Worm (Caenorhabditis elegans) whole organism, young adult: ENCODE data around the gene rnh-1.1.

Experiments used
- B0261.1 ChIP-seq: sonication (generic microtip); optimal IDR thresholded peaks from 2 replicates; lab custom pipeline; 2016; ENCODE audit warnings: mild to moderate bottlenecking, missing genetic modification characterization, moderate library complexity, missing compliant biosample characterization
- B0336.3 ChIP-seq: fragments of 200-800 bp; sonication (Bioruptor generic); IDR thresholded peaks from 2 replicates; pipeline ENCODE4 v1.3.6; 2022; ENCODE audit warnings: missing genetic modification characterization, missing compliant biosample characterization
- C06A6.2 ChIP-seq: fragments of 200-800 bp; sonication (Bioruptor generic); conservative IDR thresholded peaks from 2 replicates; pipeline ENCODE4 v1.3.6; 2022; ENCODE audit warnings: missing genetic modification characterization, missing compliant biosample characterization
- D2030.7 ChIP-seq: fragments of 200-800 bp; sonication (Bioruptor generic); IDR thresholded peaks from 2 replicates; pipeline ENCODE4 v1.3.6; 2022; ENCODE audit warnings: missing genetic modification reagents, missing genetic modification characterization, missing compliant biosample characterization
- F10E7.11 ChIP-seq: sonication (generic microtip); optimal IDR thresholded peaks from 2 replicates; lab custom pipeline; 2017; ENCODE audit warnings: mild to moderate bottlenecking, missing genetic modification characterization, moderate library complexity, missing compliant biosample characterization
- F39B2.1 ChIP-seq: fragments of 200-800 bp; sonication (Bioruptor generic); IDR thresholded peaks from 2 replicates; pipeline ENCODE4 v1.3.6; 2022; ENCODE audit warnings: missing genetic modification reagents, missing genetic modification characterization, missing compliant biosample characterization
- F49E8.2 ChIP-seq: sonication (generic microtip); optimal IDR thresholded peaks from 3 replicates; lab custom pipeline; 2017; ENCODE audit warnings: missing genetic modification characterization, mild to moderate bottlenecking, missing compliant biosample characterization, antibody characterized with exemption, moderate library complexity; ENCODE audit not compliant: insufficient read depth
- F52B5.7 ChIP-seq: sonication (generic microtip); optimal IDR thresholded peaks from 2 replicates; lab custom pipeline; 2016; ENCODE audit warnings: mild to moderate bottlenecking, missing genetic modification characterization, missing compliant biosample characterization
- K11D2.4 ChIP-seq: fragments of 200-800 bp; sonication (Bioruptor generic); IDR thresholded peaks from 2 replicates; pipeline ENCODE4 v1.3.6; 2022; ENCODE audit warnings: missing genetic modification reagents, missing genetic modification characterization, missing compliant biosample characterization
- T07F8.4 ChIP-seq: sonication (generic microtip); optimal IDR thresholded peaks from 2 replicates; lab custom pipeline; 2016; ENCODE audit warnings: mild to moderate bottlenecking, missing genetic modification characterization, moderate library complexity, missing compliant biosample characterization
- Y53F4B.3 ChIP-seq: fragments of 200-800 bp; sonication (Bioruptor generic); IDR thresholded peaks from 2 replicates; pipeline ENCODE4 v1.3.6; 2022; ENCODE audit warnings: missing genetic modification reagents, missing genetic modification characterization, missing compliant biosample characterization
- ZK185.1 ChIP-seq: sonication (generic microtip); optimal IDR thresholded peaks from 2 replicates; lab custom pipeline; 2016; ENCODE audit warnings: mild to moderate bottlenecking, missing genetic modification characterization, missing compliant biosample characterization; ENCODE audit not compliant: poor library complexity, severe bottlenecking
- ama-1 ChIP-seq, 3 experiments: fragments of 150-350 bp in 1 of 3; sonication (generic microtip) in 2 of 3; optimal IDR thresholded peaks; 2 replicates each; lab custom pipeline; 2014 to 2018; ENCODE audit warnings: missing biosample characterization in 2 of 3, missing genetic modification characterization in 2 of 3, missing genetic modification reagents in 2 of 3
- aptf-2 ChIP-seq: fragments of 200-800 bp; sonication (Bioruptor generic); conservative IDR thresholded peaks from 2 replicates; pipeline ENCODE4 v1.3.6; 2022; ENCODE audit warnings: missing genetic modification reagents, missing genetic modification characterization, missing compliant biosample characterization
- athp-1 ChIP-seq: sonication (generic microtip); optimal IDR thresholded peaks from 2 replicates; lab custom pipeline; 2017; ENCODE audit warnings: mild to moderate bottlenecking, missing genetic modification characterization, missing compliant biosample characterization
- attf-5 ChIP-seq: fragments of 200-800 bp; sonication (Bioruptor generic); optimal IDR thresholded peaks from 2 replicates; lab custom pipeline; 2018; ENCODE audit warnings: mild to moderate bottlenecking, missing genetic modification characterization, missing compliant biosample characterization
- bed-1 ChIP-seq: fragments of 200-800 bp; sonication (Bioruptor generic); IDR thresholded peaks from 2 replicates; pipeline ENCODE4 v1.3.6; 2022; ENCODE audit warnings: missing genetic modification reagents, missing genetic modification characterization, missing compliant biosample characterization
- bed-2 ChIP-seq: fragments of 200-800 bp; sonication (Bioruptor generic); IDR thresholded peaks from 2 replicates; pipeline ENCODE4 v1.3.6; 2022; ENCODE audit warnings: missing genetic modification reagents, missing genetic modification characterization, missing compliant biosample characterization
- cebp-1 ChIP-seq, 2 experiments: fragments of 200-800 bp in 1 of 2; sonication (Bioruptor generic) in 1 of 2; sonication (generic microtip) in 1 of 2; IDR thresholded peaks in 1 of 2; optimal IDR thresholded peaks in 1 of 2; 2 replicates each; pipeline versions ENCODE4 v1.3.6 to Lab custom; 2017 to 2022; ENCODE audit warnings: missing compliant biosample characterization in 2 of 2, missing genetic modification characterization in 2 of 2, mild to moderate bottlenecking in 1 of 2, missing genetic modification reagents in 1 of 2, moderate library complexity in 1 of 2
- cebp-2 ChIP-seq: fragments of 200-800 bp; sonication (Bioruptor generic); IDR thresholded peaks from 2 replicates; pipeline ENCODE4 v1.3.6; 2022; ENCODE audit warnings: missing genetic modification characterization, missing compliant biosample characterization
- ceh-40 ChIP-seq: fragments of 200-800 bp; sonication (Bioruptor generic); IDR thresholded peaks from 2 replicates; pipeline ENCODE4 v1.3.6; 2022; ENCODE audit warnings: missing genetic modification characterization, missing compliant biosample characterization
- die-1 ChIP-seq: sonication (generic microtip); optimal IDR thresholded peaks from 2 replicates; lab custom pipeline; 2016; ENCODE audit warnings: missing genotype, mild to moderate bottlenecking, missing genetic modification characterization, missing compliant biosample characterization
- egl-18 ChIP-seq: fragments of 200-800 bp; sonication (Bioruptor generic); IDR thresholded peaks from 2 replicates; pipeline ENCODE4 v1.3.6; 2022; ENCODE audit warnings: missing genetic modification reagents, missing genetic modification characterization, missing compliant biosample characterization
- ekl-4 ChIP-seq: fragments of 200-800 bp; sonication (Bioruptor generic); IDR thresholded peaks from 2 replicates; pipeline ENCODE4 v1.3.6; 2022; ENCODE audit warnings: missing genetic modification reagents, missing genetic modification characterization, missing compliant biosample characterization
- fkh-3 ChIP-seq: sonication (generic microtip); optimal IDR thresholded peaks from 2 replicates; lab custom pipeline; 2016; ENCODE audit warnings: mild to moderate bottlenecking, missing genetic modification characterization, missing compliant biosample characterization
- gei-17 ChIP-seq: fragments of 200-800 bp; sonication (Bioruptor generic); optimal IDR thresholded peaks from 2 replicates; lab custom pipeline; 2018; ENCODE audit warnings: mild to moderate bottlenecking, missing genetic modification characterization, missing compliant biosample characterization
- let-526 ChIP-seq: fragments of 200-800 bp; sonication (Bioruptor generic); IDR thresholded peaks from 2 replicates; pipeline ENCODE4 v1.3.6; 2022; ENCODE audit warnings: missing genetic modification reagents, missing genetic modification characterization, missing compliant biosample characterization
- let-607 ChIP-seq, 2 experiments: fragments of 200-800 bp in 1 of 2; sonication (Bioruptor generic) in 1 of 2; sonication (generic microtip) in 1 of 2; optimal IDR thresholded peaks; 2 replicates each; lab custom pipeline; 2016 to 2018; ENCODE audit warnings: mild to moderate bottlenecking in 2 of 2, missing compliant biosample characterization in 2 of 2, missing genetic modification characterization in 2 of 2, moderate library complexity in 2 of 2, missing genotype in 1 of 2
- mcd-1 ChIP-seq: fragments of 200-800 bp; sonication (Bioruptor generic); IDR thresholded peaks from 2 replicates; pipeline ENCODE4 v1.3.6; 2022; ENCODE audit warnings: missing genetic modification reagents, missing genetic modification characterization, missing compliant biosample characterization
- mes-4 ChIP-seq: sonication (generic microtip); optimal IDR thresholded peaks from 2 replicates; lab custom pipeline; 2016; ENCODE audit warnings: missing genotype, missing genetic modification characterization, missing compliant biosample characterization
- mxl-1 ChIP-seq: sonication (generic microtip); optimal IDR thresholded peaks from 2 replicates; lab custom pipeline; 2016; ENCODE audit warnings: missing genetic modification characterization, missing compliant biosample characterization
- nfya-1 ChIP-seq: sonication (generic microtip); optimal IDR thresholded peaks from 2 replicates; lab custom pipeline; 2017; ENCODE audit warnings: antibody characterized with exemption, missing compliant biosample characterization, missing genetic modification characterization, borderline replicate concordance; ENCODE audit not compliant: insufficient read depth
- nhr-179 ChIP-seq: sonication (generic microtip); optimal IDR thresholded peaks from 2 replicates; lab custom pipeline; 2016; ENCODE audit warnings: mild to moderate bottlenecking, missing genetic modification characterization, missing compliant biosample characterization
- nhr-27 ChIP-seq: fragments of 200-800 bp; sonication (Bioruptor generic); optimal IDR thresholded peaks from 2 replicates; lab custom pipeline; 2018; ENCODE audit warnings: mild to moderate bottlenecking, missing genetic modification characterization, moderate library complexity, missing compliant biosample characterization
- nhr-80 ChIP-seq: sonication (generic microtip); optimal IDR thresholded peaks from 2 replicates; lab custom pipeline; 2016; ENCODE audit warnings: missing genetic modification characterization, missing compliant biosample characterization
- pbrm-1 ChIP-seq: fragments of 200-800 bp; sonication (Bioruptor generic); IDR thresholded peaks from 2 replicates; pipeline ENCODE4 v1.3.6; 2022; ENCODE audit warnings: missing genetic modification reagents, missing genetic modification characterization, missing compliant biosample characterization
- repo-1 ChIP-seq: sonication (generic microtip); optimal IDR thresholded peaks from 2 replicates; lab custom pipeline; 2017; ENCODE audit warnings: mild to moderate bottlenecking, missing genetic modification characterization, missing compliant biosample characterization
- rpc-1 ChIP-seq, 2 experiments: fragments of 150-350 bp in 1 of 2; sonication (generic microtip) in 1 of 2; optimal IDR thresholded peaks; 2 replicates each; lab custom pipeline; 2014 to 2018; ENCODE audit warnings: missing biosample characterization in 1 of 2, missing genetic modification characterization in 1 of 2, missing genetic modification reagents in 1 of 2, missing genotype in 1 of 2
- sea-2 ChIP-seq: fragments of 200-800 bp; sonication (Bioruptor generic); IDR thresholded peaks from 2 replicates; pipeline ENCODE4 v1.3.6; 2022; ENCODE audit warnings: missing genetic modification characterization, missing compliant biosample characterization
- snpc-1.1 ChIP-seq: sonication (generic microtip); optimal IDR thresholded peaks from 2 replicates; lab custom pipeline; 2017; ENCODE audit warnings: missing genetic modification characterization, mild to moderate bottlenecking, missing compliant biosample characterization, antibody characterized with exemption, moderate library complexity, missing genotype, missing genetic modification reagents; ENCODE audit not compliant: insufficient read depth
- sptf-2 ChIP-seq: fragments of 200-800 bp; sonication (Bioruptor generic); optimal IDR thresholded peaks from 2 replicates; lab custom pipeline; 2018; ENCODE audit warnings: mild to moderate bottlenecking, missing genetic modification characterization, missing compliant biosample characterization
- tbp1 ChIP-seq: fragments of 200-800 bp; sonication (Bioruptor generic); optimal IDR thresholded peaks from 2 replicates; lab custom pipeline; 2018; ENCODE audit warnings: mild to moderate bottlenecking, missing genetic modification characterization, missing compliant biosample characterization
- unc-130 ChIP-seq: sonication (generic microtip); optimal IDR thresholded peaks from 2 replicates; lab custom pipeline; 2016; ENCODE audit warnings: missing genetic modification reagents, missing genetic modification characterization, missing compliant biosample characterization
- unc-62 ChIP-seq: fragments of 150-350 bp; optimal IDR thresholded peaks from 2 replicates; lab custom pipeline; 2014; ENCODE audit warnings: missing biosample characterization, missing genetic modification reagents, missing genetic modification characterization
- ztf-22 ChIP-seq: fragments of 200-800 bp; sonication (Bioruptor generic); optimal IDR thresholded peaks from 2 replicates; lab custom pipeline; 2018; ENCODE audit warnings: mild to moderate bottlenecking, missing genetic modification characterization, moderate library complexity, missing compliant biosample characterization
- ztf-26 ChIP-seq: sonication (generic microtip); optimal IDR thresholded peaks from 2 replicates; lab custom pipeline; 2017; ENCODE audit warnings: missing genetic modification characterization, missing compliant biosample characterization
- ztf-3 ChIP-seq: fragments of 200-800 bp; sonication (Bioruptor generic); optimal IDR thresholded peaks from 2 replicates; lab custom pipeline; 2018; ENCODE audit warnings: mild to moderate bottlenecking, missing genetic modification characterization, missing compliant biosample characterization

The rnh-1.1 gene

ce11 chrII:7529078-7529683 is 3.6 kb downstream of the rnh-1.1 start, which contains the start of gene ZK1290.5:
Gene ZK1290.5 (plus strand): TSS chrII:7529643.
- TF ChIP-seq F39B2.1 (GFP tag; lab: Robert Waterston, UW) (no peak), sea-2 (no peak), ama-1 (optimal IDR thresholded peaks at IDR 0.05; lab: Kevin White, UChicago) (no peak), ama-1 (GFP tag; optimal IDR thresholded peaks at IDR 0.05; lab: Kevin White, UChicago) (no peak), pbrm-1 (no peak), nhr-179 (tag; lab: Kevin White, UChicago) (no peak), snpc-1.1 (no peak), C06A6.2 (peak; percentile 86), mes-4 (tag; lab: Kevin White, UChicago) (no peak), D2030.7 (GFP tag; lab: Robert Waterston, UW) (no peak), T07F8.4 (tag; lab: Kevin White, UChicago) (no peak), nhr-80 (peak; percentile 77), K11D2.4 (GFP tag; lab: Robert Waterston, UW) (peak; percentile 89), ztf-26 (tag; lab: Kevin White, UChicago) (peak; percentile 92), tbp1 (GFP tag; lab: Kevin White, UChicago) (peak; percentile 55), F10E7.11 (no peak), mxl-1 (tag; lab: Kevin White, UChicago) (no peak), attf-5 (GFP tag; lab: Kevin White, UChicago) (peak; percentile 74), B0336.3 (GFP tag; lab: Robert Waterston, UW) (peak; percentile 86), F49E8.2 (no peak), ztf-3 (GFP tag; lab: Kevin White, UChicago) (peak; percentile 63), F52B5.7 (tag; lab: Kevin White, UChicago) (no peak), nfya-1 (no peak), rpc-1 (optimal IDR thresholded peaks at IDR 0.05; lab: Kevin White, UChicago) (no peak), rpc-1 (tag; optimal IDR thresholded peaks at IDR 0.05; lab: Kevin White, UChicago) (no peak), ceh-40 (no peak), ekl-4 (GFP tag; lab: Robert Waterston, UW) (peak; percentile 78), fkh-3 (tag; lab: Kevin White, UChicago) (no peak), egl-18 (GFP tag; lab: Robert Waterston, UW) (no peak), Y53F4B.3 (GFP tag; lab: Robert Waterston, UW) (no peak), unc-130 (GFP tag; lab: Kevin White, UChicago) (no peak), nhr-27 (tag; lab: Kevin White, UChicago) (no peak), ZK185.1 (tag; lab: Kevin White, UChicago) (peak; percentile 28), aptf-2 (GFP tag; lab: Robert Waterston, UW) (no peak), let-526 (peak; percentile 83; the same call in 1 of the 2 replicates), cebp-2 (GFP tag; lab: Robert Waterston, UW) (no peak), unc-62 (GFP tag; lab: Kevin White, UChicago) (no peak), let-607 (tag; optimal IDR thresholded peaks at IDR 0.05; lab: Kevin White, UChicago) (peak; percentile 25 to 87), ztf-22 (GFP tag; lab: Kevin White, UChicago) (peak; percentile 85), cebp-1 (GFP tag; IDR thresholded peaks at IDR 0.05; lab: Robert Waterston, UW) (no peak), cebp-1 (tag; optimal IDR thresholded peaks at IDR 0.05; lab: Kevin White, UChicago) (peak; percentile 79), athp-1 (peak; percentile 44), repo-1 (tag; lab: Kevin White, UChicago) (peak; percentile 72), gei-17 (peak; percentile 53), mcd-1 (GFP tag; lab: Robert Waterston, UW) (no peak; the same call in 1 of the 2 replicates), bed-2 (GFP tag; lab: Robert Waterston, UW) (no peak), B0261.1 (tag; lab: Kevin White, UChicago) (no peak), sptf-2 (GFP tag; lab: Kevin White, UChicago) (no peak), bed-1 (GFP tag; lab: Robert Waterston, UW) (no peak), die-1 (tag; lab: Kevin White, UChicago) (peak; percentile 43)
